Fruit fly (Drosophila melanogaster): Measurements from ENCODE around the gene mRpS34.

dm6 chr3L:16330740-16331139 lies 17.1 kb upstream of the mRpS34 start, which contains the start of gene CG33060:
- TF ChIP-seq CG8478 (optimal IDR thresholded peaks at IDR 0.05), result no peak
- no peak for TF ChIP-seq CTCF (optimal IDR thresholded peaks at IDR 0.05)

Data from S2 (cell line).